Fruit fly (Drosophila melanogaster): ENCODE data around the gene CG16721.

The CG16721 gene

DNA sequence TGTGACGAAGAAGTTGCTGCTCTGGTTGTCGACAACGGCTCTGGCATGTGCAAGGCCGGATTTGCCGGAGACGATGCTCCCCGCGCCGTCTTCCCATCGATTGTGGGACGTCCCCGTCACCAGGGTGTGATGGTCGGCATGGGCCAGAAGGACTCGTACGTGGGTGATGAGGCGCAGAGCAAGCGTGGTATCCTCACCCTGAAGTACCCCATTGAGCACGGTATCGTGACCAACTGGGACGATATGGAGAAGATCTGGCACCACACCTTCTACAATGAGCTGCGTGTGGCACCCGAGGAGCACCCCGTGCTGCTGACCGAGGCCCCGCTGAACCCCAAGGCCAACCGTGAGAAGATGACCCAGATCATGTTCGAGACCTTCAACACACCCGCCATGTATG is 23.0 kb downstream of the CG16721 start:
- TF ChIP-seq noc (tag; optimal IDR thresholded peaks at IDR 0.05) = no peak

DNA sequence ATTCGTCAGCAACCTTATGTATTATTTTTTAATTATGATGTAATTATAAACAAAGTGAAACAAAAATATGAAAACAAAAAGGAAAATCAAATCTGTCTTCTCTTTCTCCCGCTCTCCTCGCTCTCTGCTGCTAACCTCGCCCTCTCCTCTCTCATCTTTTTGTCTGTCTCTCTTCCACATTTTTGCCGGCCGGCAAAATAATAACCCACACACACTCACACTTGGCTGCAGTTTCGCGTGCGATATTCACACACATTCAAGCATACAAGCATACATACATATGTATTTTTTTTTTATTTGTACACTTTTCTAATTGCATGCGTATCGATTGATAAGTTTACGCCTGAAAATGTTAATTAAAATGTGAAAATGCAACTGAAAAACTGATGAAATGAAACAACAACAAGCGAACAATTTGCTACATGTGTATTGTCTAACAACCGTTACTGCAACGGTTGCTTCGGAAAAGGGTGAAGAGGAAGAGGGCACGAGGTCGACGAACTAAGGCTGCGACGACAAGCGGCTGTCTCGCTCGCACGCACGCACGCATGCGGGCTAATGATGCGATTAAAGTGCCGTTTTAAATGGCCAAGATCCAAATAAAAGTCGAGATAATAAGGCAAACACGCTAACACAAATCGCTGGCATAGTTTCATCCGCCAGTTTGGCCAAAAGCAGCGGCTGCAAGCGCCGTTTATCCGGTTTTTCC is 24.9 kb downstream of the CG16721 start:
- TF ChIP-seq noc (tag; optimal IDR thresholded peaks at IDR 0.05) = no peak

DNA sequence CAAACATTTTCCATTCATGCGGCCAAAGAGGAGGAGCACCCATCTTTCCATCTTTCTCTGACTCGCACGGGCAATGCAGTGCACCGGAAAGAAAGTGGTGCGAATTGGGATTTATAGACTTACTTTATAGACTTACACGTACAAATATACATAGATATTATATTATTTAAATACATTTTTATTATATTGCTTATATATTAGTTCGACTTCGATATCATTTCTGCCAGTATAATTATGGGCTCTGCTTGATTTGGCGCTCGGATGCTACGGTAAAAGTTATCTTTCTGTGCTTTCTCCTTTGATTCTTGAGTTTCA is 25.4 kb downstream of the CG16721 start:
- no peak for TF ChIP-seq noc (tag; optimal IDR thresholded peaks at IDR 0.05)

DNA sequence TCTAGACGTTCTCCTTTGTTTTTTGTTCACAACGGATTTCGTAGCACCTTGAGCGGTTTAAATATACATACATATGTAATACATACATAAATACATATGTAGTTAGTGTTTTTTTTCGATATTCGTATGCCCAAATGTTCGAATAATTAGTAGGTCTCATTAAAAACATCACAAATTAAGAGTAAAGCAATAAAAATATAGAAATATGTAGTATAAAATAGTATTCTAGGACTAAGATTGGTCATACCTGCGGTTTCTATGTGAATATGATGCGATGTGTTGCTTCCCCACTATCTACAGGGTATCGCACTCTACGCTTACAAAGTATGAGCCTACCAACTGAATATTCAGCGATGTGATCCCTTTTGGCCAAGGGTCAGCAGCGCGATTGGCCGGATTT is 25.8 kb downstream of the CG16721 start, which contains the start of gene CG4020:
Gene CG4020, plus strand, starts transcription at position 301 of the 400 bp plus-strand sequence.
- no peak for TF ChIP-seq noc (tag; optimal IDR thresholded peaks at IDR 0.05)

DNA sequence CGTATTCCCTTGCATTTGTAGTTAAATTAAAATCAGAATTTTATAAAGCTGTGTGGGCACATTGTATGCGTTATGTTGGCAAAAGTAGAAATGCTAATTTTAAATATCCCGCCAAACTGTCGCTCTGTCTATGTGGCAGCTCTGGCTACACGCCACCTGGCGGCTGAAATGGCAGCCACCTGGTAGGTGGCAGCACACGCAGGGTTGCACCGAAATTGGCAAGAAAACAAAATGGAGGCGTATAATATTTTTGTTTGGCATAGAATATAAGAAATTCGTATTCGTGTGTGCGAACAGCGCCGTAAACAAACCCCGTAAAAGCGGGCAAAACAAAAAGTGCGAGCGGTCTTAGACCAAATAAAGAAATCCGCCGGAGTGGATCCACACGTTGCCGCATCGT is 28.2 kb downstream of the CG16721 start, which contains the start of gene CG12236:
Gene CG12236, plus strand, starts transcription at position 220 of the 400 bp plus-strand sequence.
- peak; percentile 13 for TF ChIP-seq noc (tag; optimal IDR thresholded peaks at IDR 0.05)

DNA sequence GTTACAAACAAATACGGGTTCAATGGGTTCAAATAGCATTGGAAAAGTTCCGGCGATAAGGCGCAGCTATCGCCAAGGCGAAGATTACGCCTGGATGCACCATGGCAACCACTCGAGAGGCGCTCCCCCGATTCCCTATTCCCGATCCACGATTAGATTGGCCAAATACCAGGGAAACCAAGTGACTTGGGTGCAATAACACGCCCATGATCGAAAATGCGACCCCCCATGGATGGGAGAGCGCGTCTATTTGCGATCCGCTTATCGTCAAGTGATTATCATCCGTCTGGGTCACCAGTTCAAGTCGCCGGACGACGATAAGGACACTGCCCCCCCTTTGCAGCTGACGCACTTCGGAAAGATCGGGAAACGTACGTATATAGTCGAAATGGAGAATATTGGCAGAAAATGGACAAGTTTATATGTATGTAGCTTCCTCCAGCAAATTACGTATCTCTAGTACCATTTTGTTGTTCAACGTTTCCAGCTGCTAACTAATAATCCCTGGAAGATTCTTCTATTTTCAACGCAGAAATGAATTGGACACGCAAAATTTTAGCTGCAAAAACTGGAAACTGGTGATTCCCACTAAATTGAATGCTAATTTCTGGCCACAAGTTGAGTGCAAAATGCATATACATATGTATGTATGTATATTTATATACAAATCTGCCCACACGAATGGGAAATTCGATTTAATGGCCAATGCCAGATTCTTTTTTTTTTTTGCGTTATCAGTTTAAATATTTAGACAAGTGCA is 35.5 kb downstream of the CG16721 start:
- TF ChIP-seq noc (tag; optimal IDR thresholded peaks at IDR 0.05) = peak; percentile 41

DNA sequence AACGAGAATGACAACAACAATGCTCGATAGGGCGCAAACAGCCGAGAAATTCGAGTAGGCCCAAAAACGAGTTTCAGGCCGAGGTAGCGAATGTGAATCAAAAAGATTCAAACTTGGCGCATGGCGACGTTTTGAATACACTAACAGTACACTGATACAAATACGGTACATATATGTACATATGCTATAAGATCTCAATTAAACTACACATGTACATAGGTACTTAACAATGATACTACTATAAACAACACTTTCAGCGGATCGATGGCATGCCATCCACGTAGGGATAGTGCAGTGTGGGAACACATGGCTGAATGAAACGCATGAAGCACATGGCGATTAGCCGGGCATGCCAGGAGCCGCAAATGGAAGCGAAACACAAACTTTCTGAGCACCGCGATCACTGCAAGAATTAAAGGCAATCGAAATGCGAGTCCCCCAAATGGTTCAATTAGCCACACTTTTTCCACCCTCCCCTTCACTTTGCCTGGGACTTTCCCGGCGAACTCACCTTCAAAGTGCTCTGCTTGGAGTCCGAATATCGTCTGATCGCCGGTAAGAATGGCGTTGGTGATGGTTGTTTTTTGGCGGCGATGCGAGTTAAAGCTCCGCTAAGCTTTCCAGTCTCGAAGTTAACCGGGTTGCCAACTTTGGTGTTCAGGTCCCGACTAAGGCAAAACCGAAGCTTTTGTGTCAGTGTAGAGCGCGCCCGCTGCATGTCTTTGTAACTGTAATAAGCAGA is 36.3 kb downstream of the CG16721 start:
- TF ChIP-seq noc (tag; optimal IDR thresholded peaks at IDR 0.05) = peak; percentile 7

dm6 chrX:5916494-5917309 is 37.0 kb downstream of the CG16721 start, which contains the start of the genes Shmt and CG3726:
Shmt (minus strand) TSS chrX:5916797.
CG3726 (plus strand) TSS chrX:5917097.
- TF ChIP-seq noc (tag; optimal IDR thresholded peaks at IDR 0.05) = no peak

- TF ChIP-seq noc (tag; optimal IDR thresholded peaks at IDR 0.05) = no peak
These were observed 37.8 kb downstream of the CG16721 start for dm6 chrX:5917310-5917988.

- peak; percentile 97 for TF ChIP-seq noc (tag; optimal IDR thresholded peaks at IDR 0.05)
These were observed 38.9 kb downstream of the CG16721 start for dm6 chrX:5918499-5919126.

DNA sequence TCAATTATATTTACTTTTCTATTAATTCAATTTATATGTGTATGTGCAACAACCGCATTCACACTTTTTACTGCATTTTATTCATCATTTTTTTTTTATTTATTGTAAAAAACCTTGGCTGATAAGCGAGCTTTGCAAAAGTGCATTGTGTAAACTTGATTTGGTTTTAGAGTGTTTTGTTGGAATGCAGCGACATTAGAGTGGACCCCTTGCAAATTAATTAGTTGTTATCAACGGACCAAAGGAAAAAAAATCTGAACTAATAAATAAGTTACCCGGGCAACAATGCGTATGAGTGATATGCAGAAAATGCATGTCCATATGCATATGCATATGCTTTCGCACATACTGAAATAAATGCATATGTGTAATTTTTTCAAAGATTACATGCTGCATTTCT is 41.3 kb downstream of the CG16721 start:
- no peak for TF ChIP-seq noc (tag; optimal IDR thresholded peaks at IDR 0.05)

dm6 chrX:5922057-5922456 is 42.4 kb downstream of the CG16721 start:
- no peak for TF ChIP-seq noc (tag; optimal IDR thresholded peaks at IDR 0.05)

dm6 chrX:5923124-5923523 is 43.5 kb downstream of the CG16721 start:
- no peak for TF ChIP-seq noc (tag; optimal IDR thresholded peaks at IDR 0.05)

dm6 chrX:5924378-5924777 is 44.7 kb downstream of the CG16721 start:
- TF ChIP-seq noc (tag; optimal IDR thresholded peaks at IDR 0.05) = no peak
